Fruit fly (Drosophila melanogaster): ENCODE results near the gene CG14315.
A peak's percentile ranks its signal among the peaks of the same experiment; 100 is the strongest.

Gene CG14315

DNA sequence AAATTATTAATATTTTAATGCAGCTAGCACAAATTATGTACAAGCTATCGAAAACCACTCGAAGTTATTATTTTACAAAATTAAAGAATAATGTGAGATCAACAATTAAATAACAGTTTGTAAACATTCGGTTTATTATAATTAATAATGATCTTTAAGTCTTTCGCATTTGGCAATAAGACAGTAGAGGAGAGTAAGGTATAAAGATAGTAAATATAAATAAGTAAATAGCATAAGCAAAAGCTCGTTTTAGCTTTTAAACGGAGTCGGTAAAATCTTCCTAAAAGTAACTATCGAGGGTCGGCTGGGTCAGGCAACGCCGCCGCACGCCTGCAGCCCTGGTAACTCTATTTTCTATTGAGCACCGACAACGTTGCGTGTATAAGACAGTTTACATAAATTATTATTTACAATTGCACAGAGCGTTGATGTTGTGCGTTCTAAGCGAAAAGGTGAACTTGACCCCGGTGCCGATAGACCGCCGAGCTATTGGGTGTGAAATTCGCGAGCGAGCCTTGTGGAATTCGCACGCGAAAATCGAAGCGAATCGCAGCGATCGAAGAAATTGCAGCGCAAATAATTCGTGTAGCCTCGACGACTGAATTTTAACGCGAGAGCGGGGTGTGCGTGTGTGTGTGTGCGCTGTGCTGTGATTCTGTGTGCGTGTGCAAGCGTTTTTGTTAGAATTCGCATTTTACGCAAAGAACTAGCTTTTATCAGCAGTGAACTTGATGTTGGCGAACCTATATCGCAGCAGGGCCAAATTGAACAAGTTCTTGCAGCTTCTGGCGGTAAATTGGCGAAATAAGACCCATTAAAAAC lies 9.1 kb downstream of the CG14315 start, which contains the start of gene wrd (continued):
- no peak for TF ChIP-seq Atf-2 (GFP tag; optimal IDR thresholded peaks at IDR 0.05)
- no peak for TF ChIP-seq Antp (GFP tag; optimal IDR thresholded peaks at IDR 0.05)
- TF ChIP-seq CG12104 (GFP tag; optimal IDR thresholded peaks at IDR 0.05), result peak; percentile 17
- TF ChIP-seq CG9932 (GFP tag; IDR thresholded peaks at IDR 0.05), result peak; percentile 53
- no peak for TF ChIP-seq Bteb2 (GFP tag; optimal IDR thresholded peaks at IDR 0.05)
- no peak for TF ChIP-seq az2 (GFP tag; optimal IDR thresholded peaks at IDR 0.05)
- peak; percentile 58; the same call in 1 of the 3 replicates for TF ChIP-seq CG11456 (GFP tag; IDR thresholded peaks at IDR 0.05)
- TF ChIP-seq gt (GFP tag; IDR thresholded peaks at IDR 0.05), result no peak
- TF ChIP-seq hkb (optimal IDR thresholded peaks at IDR 0.05), result no peak
- no peak for TF ChIP-seq hkb (GFP tag; IDR thresholded peaks at IDR 0.05)
- TF ChIP-seq CG14965 (GFP tag; optimal IDR thresholded peaks at IDR 0.05; ENCODE audit: borderline replicate concordance), result no peak
- no peak for TF ChIP-seq CG6272 (GFP tag; IDR thresholded peaks at IDR 0.05)
- TF ChIP-seq B-H1 (GFP tag; IDR thresholded peaks at IDR 0.05), result no peak
- peak; percentile 8; the same call in 1 of the 2 replicates for TF ChIP-seq CG3847 (GFP tag; IDR thresholded peaks at IDR 0.05)
- no peak for TF ChIP-seq pho (GFP tag; optimal IDR thresholded peaks at IDR 0.05)
- no peak for TF ChIP-seq dm (GFP tag; optimal IDR thresholded peaks at IDR 0.05)
- no peak for TF ChIP-seq CG4707 (GFP tag; optimal IDR thresholded peaks at IDR 0.05)
- TF ChIP-seq tx (GFP tag; optimal IDR thresholded peaks at IDR 0.05), result no peak
- no peak for TF ChIP-seq sug (tag; optimal IDR thresholded peaks at IDR 0.05)
- peak; percentile 79 for TF ChIP-seq CG15514 (GFP tag; optimal IDR thresholded peaks at IDR 0.05)
- no peak for TF ChIP-seq NC2α (GFP tag; optimal IDR thresholded peaks at IDR 0.05)
- TF ChIP-seq Dek (tag; optimal IDR thresholded peaks at IDR 0.05), result peak; percentile 6
- TF ChIP-seq Hr39 (optimal IDR thresholded peaks at IDR 0.05), result no peak
- no peak for TF ChIP-seq E2f2 (GFP tag; IDR thresholded peaks at IDR 0.05)
- TF ChIP-seq slp2 (GFP tag; optimal IDR thresholded peaks at IDR 0.05), result no peak
- TF ChIP-seq CG6689 (GFP tag; IDR thresholded peaks at IDR 0.05), result no peak; the same call in 1 of the 2 replicates
- TF ChIP-seq CG13287 (GFP tag; IDR thresholded peaks at IDR 0.05; ENCODE audit: partially characterized antibody), result peak; percentile 62
- TF ChIP-seq CG16813 (GFP tag; IDR thresholded peaks at IDR 0.05; ENCODE audit: partially characterized antibody), result no peak
- TF ChIP-seq CG14441 (GFP tag; IDR thresholded peaks at IDR 0.05), result peak; percentile 14; the same call in 1 of the 2 replicates
- no peak for TF ChIP-seq CG11398 (GFP tag; optimal IDR thresholded peaks at IDR 0.05)
- no peak for TF ChIP-seq prd (optimal IDR thresholded peaks at IDR 0.05)
- 0 out of 3 replicates have a peak, but pooled peaks have one; percentile 20 for TF ChIP-seq prd (GFP tag; IDR thresholded peaks at IDR 0.05)
- TF ChIP-seq CG31441 (GFP tag; IDR thresholded peaks at IDR 0.05), result peak; percentile 27; the same call in 1 of the 2 replicates
- TF ChIP-seq CG2875 (GFP tag; optimal IDR thresholded peaks at IDR 0.05), result no peak
- peak; percentile 47 for TF ChIP-seq ind (GFP tag; optimal IDR thresholded peaks at IDR 0.05)
- TF ChIP-seq ERR (GFP tag; optimal IDR thresholded peaks at IDR 0.05), result no peak
- TF ChIP-seq CG6254 (GFP tag; optimal IDR thresholded peaks at IDR 0.05), result no peak
- TF ChIP-seq sisA (GFP tag; IDR thresholded peaks at IDR 0.05), result 0 out of 2 replicates have a peak, but pooled peaks have one; percentile 9
- no peak for TF ChIP-seq corto (GFP tag; optimal IDR thresholded peaks at IDR 0.05)
- TF ChIP-seq sd (tag; optimal IDR thresholded peaks at IDR 0.05), result peak; percentile 30
- peak; percentile 18 for TF ChIP-seq lilli (GFP tag; optimal IDR thresholded peaks at IDR 0.05)
- TF ChIP-seq CG17612 (GFP tag; IDR thresholded peaks at IDR 0.05), result no peak
- TF ChIP-seq CG7963 (GFP tag; IDR thresholded peaks at IDR 0.05; ENCODE audit: partially characterized antibody), result no peak
- TF ChIP-seq her (GFP tag; optimal IDR thresholded peaks at IDR 0.05), result no peak
- no peak for TF ChIP-seq emc (GFP tag; optimal IDR thresholded peaks at IDR 0.05)
- TF ChIP-seq CG12769 (tag; optimal IDR thresholded peaks at IDR 0.05), result peak; percentile 8
- peak; percentile 44 for TF ChIP-seq CG9727 (GFP tag; optimal IDR thresholded peaks at IDR 0.05)
- no peak for TF ChIP-seq run (tag; optimal IDR thresholded peaks at IDR 0.05)
- no peak for TF ChIP-seq Sry-β (GFP tag; optimal IDR thresholded peaks at IDR 0.05)
- no peak for TF ChIP-seq Dfd (GFP tag; optimal IDR thresholded peaks at IDR 0.05)
- no peak for TF ChIP-seq odd (GFP tag; optimal IDR thresholded peaks at IDR 0.05)

Measured in whole organism, embryonic.